Worm (Caenorhabditis elegans) whole organism, midembryonic: ENCODE measurements around the gene C04E6.8.

ENCODE experiments used
- cog-1 ChIP-seq: sonication (generic microtip); optimal IDR thresholded peaks from 2 replicates; lab custom pipeline; 2016; ENCODE audit warnings: missing genetic modification characterization, missing compliant biosample characterization
- klf-2 ChIP-seq: fragments of 200-800 bp; sonication (Bioruptor generic); conservative IDR thresholded peaks from 2 replicates; pipeline ENCODE4 v1.3.6; 2022; ENCODE audit warnings: missing genetic modification reagents, missing genetic modification characterization, missing compliant biosample characterization
- tab-1 ChIP-seq: fragments of 200-800 bp; sonication (Bioruptor generic); IDR thresholded peaks from 2 replicates; pipeline ENCODE4 v1.3.6; 2022; ENCODE audit warnings: missing genetic modification characterization, missing compliant biosample characterization

DNA sequence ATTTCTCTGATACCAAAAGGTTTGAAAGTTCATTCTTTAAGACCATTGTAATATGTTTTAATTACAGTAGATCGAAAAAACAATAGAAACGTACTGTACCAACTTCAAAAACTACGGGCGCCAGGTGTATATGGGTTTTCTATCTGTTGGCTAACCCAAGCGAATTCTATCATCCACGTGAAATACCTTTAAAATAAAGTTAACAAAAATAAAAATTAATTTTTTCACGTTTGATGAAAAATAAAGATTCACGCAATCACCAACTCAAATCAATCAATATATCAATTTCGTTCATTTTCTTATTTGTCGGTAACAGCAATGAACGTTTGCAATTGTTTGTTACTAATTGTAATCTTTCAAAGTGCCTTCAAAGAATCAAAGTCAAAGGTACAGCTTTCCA lies 23.5 kb upstream of the C04E6.8 start, which contains the start of gene C04E6.4:
- no peak for TF ChIP-seq cog-1
- no peak for TF ChIP-seq tab-1
- TF ChIP-seq klf-2 (GFP tag; lab: Robert Waterston, UW) = no peak
